Worm (Caenorhabditis elegans) whole organism, L3 larva: Measurements from ENCODE around the gene mnat-1.

Experiments
- ama-1 ChIP-seq: fragments of 150-350 bp; optimal IDR thresholded peaks from 2 replicates; lab custom pipeline; 2018
- nhr-25 ChIP-seq: sonication (generic microtip); optimal IDR thresholded peaks from 2 replicates; lab custom pipeline; 2017; ENCODE audit warnings: missing biosample characterization, missing genetic modification characterization
- pha-4 ChIP-seq: fragments of 150-350 bp; optimal IDR thresholded peaks from 2 replicates; lab custom pipeline; 2014; ENCODE audit warnings: missing biosample characterization, missing genetic modification reagents, missing genetic modification characterization
- tbx-2 ChIP-seq: sonication (generic microtip); optimal IDR thresholded peaks from 2 replicates; lab custom pipeline; 2016; ENCODE audit warnings: mild to moderate bottlenecking, missing genetic modification characterization, missing compliant biosample characterization

DNA sequence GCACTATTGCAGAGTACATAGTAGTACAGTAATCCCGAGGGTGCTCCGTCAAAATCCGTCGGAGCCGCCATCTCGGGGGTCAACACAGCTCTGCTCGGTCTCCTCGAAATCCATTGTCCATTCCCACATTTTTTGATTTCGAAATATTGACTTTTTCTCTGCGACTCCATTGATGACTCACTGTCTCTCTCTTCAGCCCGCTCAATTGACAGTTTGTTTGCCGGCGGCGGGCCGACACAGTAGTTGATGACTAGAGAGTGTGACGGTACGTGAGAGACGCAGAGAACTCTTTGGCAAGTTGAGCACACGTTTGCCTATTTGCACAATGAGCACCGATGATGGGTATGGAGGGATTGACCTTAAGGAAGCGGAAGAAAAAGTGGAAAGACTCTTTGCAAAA is 23.6 kb downstream of the mnat-1 start:
- peak; percentile 96 for TF ChIP-seq pha-4 (tag; lab: Kevin White, UChicago)
- TF ChIP-seq ama-1 (lab: Kevin White, UChicago): no peak
- TF ChIP-seq tbx-2 (tag; lab: Kevin White, UChicago): no peak
- no peak for TF ChIP-seq nhr-25 (tag; lab: Kevin White, UChicago)
